Worm (Caenorhabditis elegans) whole organism, L1 larva: ENCODE measurements around the gene F02D10.6.

Experiments
- fos-1 ChIP-seq: fragments of 150-350 bp; optimal IDR thresholded peaks from 2 replicates; lab custom pipeline; 2014; ENCODE audit warnings: missing biosample characterization, missing genetic modification characterization
- lin-15B ChIP-seq: fragments of 150-350 bp; sonication (generic microtip); optimal IDR thresholded peaks from 3 replicates; lab custom pipeline; 2014; ENCODE audit warnings: missing biosample characterization, missing genetic modification characterization
- pag-3 ChIP-seq: sonication (generic microtip); optimal IDR thresholded peaks from 2 replicates; lab custom pipeline; 2017; ENCODE audit warnings: missing genetic modification characterization, mild to moderate bottlenecking, missing compliant biosample characterization, antibody characterized with exemption, borderline replicate concordance; ENCODE audit not compliant: insufficient read depth
- pqm-1 ChIP-seq: sonication (generic microtip); optimal IDR thresholded peaks from 3 replicates; lab custom pipeline; 2017; ENCODE audit warnings: missing biosample characterization, missing genetic modification characterization
- unc-130 ChIP-seq: fragments of 150-350 bp; optimal IDR thresholded peaks from 2 replicates; lab custom pipeline; 2017; ENCODE audit warnings: missing biosample characterization, missing genetic modification characterization, inconsistent platforms

- TF ChIP-seq lin-15B (tag; lab: Kevin White, UChicago) = no peak
- TF ChIP-seq fos-1 = no peak
- TF ChIP-seq unc-130 (tag; lab: Kevin White, UChicago) = no peak
- TF ChIP-seq pag-3 (tag; lab: Kevin White, UChicago) = no peak
- TF ChIP-seq pqm-1 (tag; lab: Kevin White, UChicago) = no peak
Observed at ce11 chrX:13481704-13482103, 30.2 kb upstream of the F02D10.6 start, which contains the start of gene srd-50.
